Fruit fly (Drosophila melanogaster) whole organism, adult: ENCODE data around the gene CG11034.

ENCODE experiments used
- CG33017 ChIP-seq: fragments of 200-800 bp; sonication (Bioruptor generic); optimal IDR thresholded peaks from 2 replicates; lab custom pipeline; 2018; ENCODE audit warnings: missing biosample characterization, mild to moderate bottlenecking, missing genetic modification characterization, moderate library complexity
- CG7101 ChIP-seq: fragments of 200-800 bp; sonication (Bioruptor generic); optimal IDR thresholded peaks from 2 replicates; lab custom pipeline; 2018; ENCODE audit warnings: missing biosample characterization, mild to moderate bottlenecking, missing genetic modification characterization, moderate library complexity
- cic ChIP-seq: fragments of 200-800 bp; sonication (Bioruptor generic); optimal IDR thresholded peaks from 2 replicates; lab custom pipeline; 2017; ENCODE audit warnings: missing biosample characterization, mild to moderate bottlenecking, missing genetic modification characterization, moderate library complexity
- ovo ChIP-seq: fragments of 200-800 bp; sonication (Bioruptor generic); optimal IDR thresholded peaks from 2 replicates; lab custom pipeline; 2016; ENCODE audit warnings: missing biosample characterization, missing genetic modification characterization

DNA sequence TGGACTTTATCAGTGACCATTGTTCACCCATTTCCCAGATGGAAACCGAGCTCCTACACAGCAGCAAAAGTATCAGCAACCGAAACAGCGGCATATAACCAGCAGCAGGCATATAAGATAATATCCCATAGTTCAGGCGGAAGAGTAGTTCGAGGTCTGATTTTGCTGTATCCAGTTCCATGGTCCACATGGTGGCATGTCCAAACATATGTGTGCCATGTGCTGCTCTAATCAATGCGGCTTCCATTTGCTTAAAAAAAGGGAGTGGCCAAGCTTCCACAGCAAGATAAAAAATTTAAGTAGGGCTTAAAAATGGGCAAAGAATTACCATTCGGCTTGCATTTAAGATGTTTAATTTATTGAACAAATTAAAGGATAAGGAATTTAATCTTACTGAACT is 24.5 kb upstream of the CG11034 start:
- TF ChIP-seq CG7101 (tag; lab: Kevin White, UChicago) = no peak
- no peak for TF ChIP-seq CG33017 (tag; lab: Kevin White, UChicago)
- no peak for TF ChIP-seq cic (GFP tag; lab: Kevin White, UChicago)
- no peak for TF ChIP-seq ovo (GFP tag; lab: Kevin White, UChicago)
